Worm (Caenorhabditis elegans) whole organism, midembryonic: ENCODE data around the gene zig-10.

Source experiments
- T22C8.4 ChIP-seq: fragments of 200-800 bp; sonication (Bioruptor generic); IDR thresholded peaks from 2 replicates; pipeline ENCODE4 v1.3.6; 2022; ENCODE audit warnings: missing genetic modification characterization, missing compliant biosample characterization
- cog-1 ChIP-seq: sonication (generic microtip); optimal IDR thresholded peaks from 2 replicates; lab custom pipeline; 2016; ENCODE audit warnings: missing genetic modification characterization, missing compliant biosample characterization
- klf-2 ChIP-seq: fragments of 200-800 bp; sonication (Bioruptor generic); conservative IDR thresholded peaks from 2 replicates; pipeline ENCODE4 v1.3.6; 2022; ENCODE audit warnings: missing genetic modification reagents, missing genetic modification characterization, missing compliant biosample characterization
- med-1 ChIP-seq: sonication (generic microtip); optimal IDR thresholded peaks from 2 replicates; lab custom pipeline; 2017; ENCODE audit warnings: missing genetic modification characterization, mild to moderate bottlenecking, missing compliant biosample characterization, antibody characterized with exemption, missing genetic modification reagents; ENCODE audit not compliant: insufficient read depth
- ref-1 ChIP-seq: fragments of 200-800 bp; sonication (Bioruptor generic); conservative IDR thresholded peaks from 2 replicates; pipeline ENCODE4 v1.3.6; 2022; ENCODE audit warnings: missing genetic modification reagents, missing genetic modification characterization, missing compliant biosample characterization
- tab-1 ChIP-seq: fragments of 200-800 bp; sonication (Bioruptor generic); IDR thresholded peaks from 2 replicates; pipeline ENCODE4 v1.3.6; 2022; ENCODE audit warnings: missing genetic modification characterization, missing compliant biosample characterization
- ztf-23 ChIP-seq: fragments of 200-800 bp; sonication (Bioruptor generic); IDR thresholded peaks from 2 replicates; pipeline ENCODE4 v1.3.6; 2022; ENCODE audit warnings: missing genetic modification reagents, missing genetic modification characterization, missing compliant biosample characterization

DNA sequence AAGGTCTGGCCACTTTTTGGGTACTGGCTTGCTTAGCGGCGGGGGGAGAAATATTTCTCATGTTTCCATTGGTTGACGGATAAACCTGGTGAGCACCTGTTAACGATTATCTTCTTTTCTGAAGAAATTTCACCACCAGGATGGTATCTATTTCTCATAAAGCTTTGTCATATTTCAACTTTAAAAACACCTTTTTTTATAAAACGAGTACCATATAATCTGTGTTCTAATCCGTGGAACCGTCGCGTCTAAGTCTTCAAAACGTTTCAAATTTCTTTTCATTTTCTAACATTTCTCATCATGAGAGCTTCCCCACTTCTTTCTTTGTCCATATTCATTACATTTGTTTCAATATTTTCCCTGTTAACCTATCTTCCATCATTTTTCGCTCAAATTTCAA, 27.5 kb downstream of the zig-10 start, which contains the start of gene col-75:
- no peak for TF ChIP-seq tab-1 (GFP tag; lab: Robert Waterston, UW)
- TF ChIP-seq ref-1, result no peak
- TF ChIP-seq T22C8.4 (GFP tag; lab: Robert Waterston, UW), result no peak
- no peak for TF ChIP-seq cog-1 (tag; lab: Kevin White, UChicago)
- no peak for TF ChIP-seq ztf-23 (GFP tag; lab: Robert Waterston, UW)
- TF ChIP-seq med-1 (GFP tag; lab: Kevin White, UChicago), result no peak
- no peak for TF ChIP-seq klf-2 (GFP tag; lab: Robert Waterston, UW)
